Worm (Caenorhabditis elegans) whole organism, midembryonic: ENCODE measurements around the gene lido-17.

Source experiments
- T22C8.4 ChIP-seq: fragments of 200-800 bp; sonication (Bioruptor generic); IDR thresholded peaks from 2 replicates; pipeline ENCODE4 v1.3.6; 2022; ENCODE audit warnings: missing genetic modification characterization, missing compliant biosample characterization
- cog-1 ChIP-seq: sonication (generic microtip); optimal IDR thresholded peaks from 2 replicates; lab custom pipeline; 2016; ENCODE audit warnings: missing genetic modification characterization, missing compliant biosample characterization
- flt-1 ChIP-seq: fragments of 200-800 bp; sonication (Bioruptor generic); IDR thresholded peaks from 2 replicates; pipeline ENCODE4 v1.3.6; 2022; ENCODE audit warnings: missing genetic modification characterization, missing compliant biosample characterization
- klf-2 ChIP-seq: fragments of 200-800 bp; sonication (Bioruptor generic); conservative IDR thresholded peaks from 2 replicates; pipeline ENCODE4 v1.3.6; 2022; ENCODE audit warnings: missing genetic modification reagents, missing genetic modification characterization, missing compliant biosample characterization
- med-1 ChIP-seq: sonication (generic microtip); optimal IDR thresholded peaks from 2 replicates; lab custom pipeline; 2017; ENCODE audit warnings: missing genetic modification characterization, mild to moderate bottlenecking, missing compliant biosample characterization, antibody characterized with exemption, missing genetic modification reagents; ENCODE audit not compliant: insufficient read depth
- ref-1 ChIP-seq: fragments of 200-800 bp; sonication (Bioruptor generic); conservative IDR thresholded peaks from 2 replicates; pipeline ENCODE4 v1.3.6; 2022; ENCODE audit warnings: missing genetic modification reagents, missing genetic modification characterization, missing compliant biosample characterization
- tab-1 ChIP-seq: fragments of 200-800 bp; sonication (Bioruptor generic); IDR thresholded peaks from 2 replicates; pipeline ENCODE4 v1.3.6; 2022; ENCODE audit warnings: missing genetic modification characterization, missing compliant biosample characterization
- ztf-23 ChIP-seq: fragments of 200-800 bp; sonication (Bioruptor generic); IDR thresholded peaks from 2 replicates; pipeline ENCODE4 v1.3.6; 2022; ENCODE audit warnings: missing genetic modification reagents, missing genetic modification characterization, missing compliant biosample characterization

- no peak for TF ChIP-seq flt-1 (GFP tag; lab: Robert Waterston, UW)
- TF ChIP-seq cog-1, result no peak
- TF ChIP-seq med-1 (GFP tag; lab: Kevin White, UChicago), result no peak
- no peak for TF ChIP-seq ztf-23 (GFP tag; lab: Robert Waterston, UW)
- TF ChIP-seq ref-1, result no peak
- no peak for TF ChIP-seq T22C8.4 (GFP tag; lab: Robert Waterston, UW)
- TF ChIP-seq tab-1 (GFP tag; lab: Robert Waterston, UW), result no peak
- no peak for TF ChIP-seq klf-2
Observed at ce11 chrII:9374807-9375206, 17.8 kb downstream of the lido-17 start, which contains the start of gene C06C3.12.
